Fruit fly (Drosophila melanogaster) whole organism: ENCODE measurements around the gene CG14569.

Experiments
- CG8478 ChIP-seq: fragments of >200 bp; optimal IDR thresholded peaks from 2 replicates; lab custom pipeline; 2018; ENCODE audit warnings: inconsistent platforms
- Dll ChIP-seq: fragments of >200 bp; optimal IDR thresholded peaks from 2 replicates; lab custom pipeline; 2017
- EcR ChIP-seq, 2 experiments: fragments of >200 bp; optimal IDR thresholded peaks; 2 replicates each; lab custom pipeline; 2017; ENCODE audit warnings: missing biosample characterization in 2 of 2, missing genetic modification characterization in 2 of 2, missing genetic modification reagents in 2 of 2
- pan ChIP-seq: fragments of >200 bp; optimal IDR thresholded peaks from 2 replicates; lab custom pipeline; 2017
- psq ChIP-seq: fragments of >200 bp; optimal IDR thresholded peaks from 2 replicates; lab custom pipeline; 2017
- usp ChIP-seq: fragments of >200 bp; optimal IDR thresholded peaks from 2 replicates; lab custom pipeline; 2017; ENCODE audit warnings: missing biosample characterization, missing genetic modification characterization, mixed read lengths

The CG14569 gene

dm6 chr3L:21731104-21731600, at the start of gene CG14569:
Gene CG14569, minus strand, starts transcription at chr3L:21731550.
- no peak for TF ChIP-seq usp
- TF ChIP-seq CG8478 (lab: Kevin White, UChicago), result no peak
- TF ChIP-seq EcR (GFP tag; optimal IDR thresholded peaks at IDR 0.05; lab: Kevin White, UChicago), result no peak
- TF ChIP-seq pan, result no peak
- TF ChIP-seq Dll (lab: Kevin White, UChicago), result no peak
- TF ChIP-seq psq, result no peak

- TF ChIP-seq CG8478 (lab: Kevin White, UChicago) (no peak), pan (no peak), psq (no peak), EcR (GFP tag; optimal IDR thresholded peaks at IDR 0.05; lab: Kevin White, UChicago) (no peak), usp (no peak), Dll (lab: Kevin White, UChicago) (no peak)
Measured at dm6 chr3L:21773855-21774254, 42.5 kb upstream of the CG14569 start.

dm6 chr3L:21770328-21770727, 39.0 kb upstream of the CG14569 start, which contains the start of gene Syn1:
Gene Syn1, minus strand, starts transcription at chr3L:21770534.
- TF ChIP-seq pan (no peak), EcR (GFP tag; optimal IDR thresholded peaks at IDR 0.05; lab: Kevin White, UChicago) (no peak), psq (no peak), Dll (lab: Kevin White, UChicago) (no peak), CG8478 (lab: Kevin White, UChicago) (no peak), usp (no peak)

DNA sequence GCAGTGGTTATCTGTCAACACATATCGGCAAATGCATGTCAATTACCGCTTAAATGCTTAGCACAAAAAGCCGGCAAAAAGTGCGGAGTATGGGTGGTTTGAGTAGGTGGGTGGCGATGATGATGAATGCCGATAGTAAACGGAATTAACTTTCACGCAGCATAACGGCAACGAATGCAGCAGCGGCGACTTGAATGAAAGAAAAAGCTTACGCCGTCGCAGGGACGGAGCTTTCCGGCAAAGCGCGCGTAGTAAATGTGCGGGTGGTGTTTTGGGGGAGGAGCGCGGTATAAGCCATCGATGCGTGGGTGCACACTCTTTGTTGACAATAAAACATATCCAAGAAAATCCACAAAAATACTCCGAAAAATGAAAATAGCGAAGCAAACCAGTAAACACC, 38.2 kb upstream of the CG14569 start, which contains the start of gene CG7370:
Gene CG7370 (plus strand): TSS at position 301 of the 400 bp plus-strand sequence.
- TF ChIP-seq psq (no peak), pan (no peak), usp (no peak), CG8478 (lab: Kevin White, UChicago) (no peak), Dll (lab: Kevin White, UChicago) (no peak), EcR (GFP tag; optimal IDR thresholded peaks at IDR 0.05; lab: Kevin White, UChicago) (no peak)

DNA sequence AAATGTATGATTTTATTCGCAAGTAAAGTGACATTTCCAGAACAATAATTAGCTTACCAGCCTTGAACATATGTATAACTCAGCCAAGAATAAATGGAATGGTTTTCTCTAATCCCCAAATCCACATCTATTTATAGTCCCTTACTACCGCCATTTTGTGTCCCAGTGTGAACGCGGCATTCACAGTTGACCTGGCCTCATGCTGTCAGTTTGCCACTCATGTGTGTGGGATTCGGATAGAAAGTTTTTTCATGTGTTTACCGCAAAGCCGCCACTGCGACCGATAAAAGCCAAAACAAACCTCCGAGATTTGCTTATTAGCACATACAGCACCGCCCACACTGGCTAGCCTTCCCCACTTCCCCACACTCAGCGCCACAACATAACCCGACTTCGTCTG, 34.6 kb upstream of the CG14569 start:
- TF ChIP-seq EcR (GFP tag; optimal IDR thresholded peaks at IDR 0.05; lab: Kevin White, UChicago), result no peak
- no peak for TF ChIP-seq usp
- TF ChIP-seq psq, result no peak
- no peak for TF ChIP-seq CG8478 (lab: Kevin White, UChicago)
- TF ChIP-seq Dll (lab: Kevin White, UChicago), result no peak
- TF ChIP-seq pan, result no peak

- TF ChIP-seq CG8478 (lab: Kevin White, UChicago) (no peak), pan (no peak), usp (no peak), Dll (lab: Kevin White, UChicago) (no peak), psq (no peak)
Measured at dm6 chr3L:21756857-21757256, 25.5 kb upstream of the CG14569 start, which contains the start of gene CG14564. Gene CG14564, plus strand, starts transcription at chr3L:21757157.

dm6 chr3L:21744169-21744568, 12.8 kb upstream of the CG14569 start, which contains the start of gene CG14565:
Gene CG14565, minus strand, starts transcription at chr3L:21744269.
- TF ChIP-seq usp (no peak), pan (no peak), Dll (lab: Kevin White, UChicago) (no peak), psq (no peak), EcR (GFP tag; optimal IDR thresholded peaks at IDR 0.05; lab: Kevin White, UChicago) (no peak), CG8478 (lab: Kevin White, UChicago) (no peak)

DNA sequence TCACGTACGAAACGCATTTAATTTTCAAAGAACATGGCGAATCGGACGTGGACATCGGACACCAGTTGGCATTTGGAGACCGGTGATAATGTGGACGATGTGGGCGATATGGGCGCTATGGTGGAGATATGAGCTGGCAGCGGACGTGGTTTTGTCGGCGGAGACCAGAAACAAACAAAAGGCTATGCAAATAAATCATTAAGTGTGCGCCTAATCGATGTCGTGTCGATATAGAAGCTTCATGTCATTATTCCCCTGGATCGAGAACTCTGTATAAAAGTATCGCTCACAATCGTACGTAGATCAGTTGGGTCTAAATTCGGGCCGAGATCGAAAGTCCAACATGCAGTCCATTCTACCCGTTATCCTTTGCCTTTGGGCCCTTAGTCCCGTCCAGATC, 9.9 kb upstream of the CG14569 start, which contains the start of gene CG14572:
Gene CG14572 (plus strand): TSS at position 301 of the 400 bp plus-strand sequence.
- TF ChIP-seq Dll (lab: Kevin White, UChicago) (no peak), EcR (GFP tag; optimal IDR thresholded peaks at IDR 0.05; lab: Kevin White, UChicago) (no peak), psq (no peak), usp (no peak), pan (no peak)

- TF ChIP-seq CG8478 (lab: Kevin White, UChicago), result no peak
- no peak for TF ChIP-seq usp
- no peak for TF ChIP-seq pan
- TF ChIP-seq EcR (GFP tag; optimal IDR thresholded peaks at IDR 0.05; lab: Kevin White, UChicago), result no peak
- TF ChIP-seq psq, result no peak
Measured at dm6 chr3L:21740209-21740608, 8.9 kb upstream of the CG14569 start, which contains the start of gene CG14566. Gene CG14566, minus strand, starts transcription at chr3L:21740309.

dm6 chr3L:21739017-21739730, 7.8 kb upstream of the CG14569 start:
- TF ChIP-seq Dll (lab: Kevin White, UChicago) (no peak), psq (no peak), pan (no peak), CG8478 (lab: Kevin White, UChicago) (no peak), EcR (GFP tag; optimal IDR thresholded peaks at IDR 0.05; lab: Kevin White, UChicago) (no peak), usp (no peak)

DNA sequence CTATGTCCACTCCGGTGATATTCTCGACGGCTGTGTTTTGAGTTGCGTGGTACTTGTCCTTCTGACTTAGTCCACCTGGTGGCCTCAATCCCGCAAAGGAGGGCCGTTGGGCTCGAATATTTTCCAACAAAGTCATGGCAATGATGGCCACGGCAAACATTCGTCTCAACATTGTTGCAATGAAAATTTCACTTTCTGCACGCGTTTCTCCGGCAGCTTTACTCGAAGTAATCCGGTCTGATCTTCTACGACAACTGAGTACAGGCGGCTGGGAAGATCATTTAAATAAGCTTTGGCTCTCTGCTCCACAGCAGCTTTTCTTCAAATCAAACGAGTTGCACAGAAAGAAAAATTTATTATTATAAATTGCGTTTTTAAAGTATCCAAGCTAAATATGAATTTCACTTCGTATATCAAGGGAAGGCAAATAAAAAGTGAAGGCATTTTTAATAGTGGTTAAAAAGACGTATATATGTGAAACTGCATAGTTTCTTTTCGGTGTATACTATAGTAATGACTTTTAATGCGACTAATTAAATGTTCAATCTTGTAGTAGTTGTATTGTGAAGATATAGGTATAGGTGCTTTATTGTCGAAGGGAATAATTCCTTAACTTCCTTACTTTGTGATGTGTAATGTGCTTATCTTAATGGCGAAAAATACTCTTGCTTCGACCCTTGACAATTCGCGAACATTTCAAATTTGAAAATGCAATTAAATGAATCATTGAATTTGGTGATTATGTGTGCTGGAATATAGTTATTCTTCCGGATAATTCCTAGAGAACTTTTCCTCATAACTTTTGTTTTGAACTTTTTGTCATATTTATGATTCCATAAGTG, 7.0 kb upstream of the CG14569 start, which contains the start of gene CG14567:
Gene CG14567 (minus strand): TSS at position 256 of the 842 bp plus-strand sequence.
- TF ChIP-seq EcR (GFP tag; optimal IDR thresholded peaks at IDR 0.05; lab: Kevin White, UChicago), result no peak
- TF ChIP-seq CG8478 (lab: Kevin White, UChicago), result no peak
- TF ChIP-seq pan, result no peak
- TF ChIP-seq psq, result no peak
- no peak for TF ChIP-seq usp
- TF ChIP-seq Dll (lab: Kevin White, UChicago), result no peak

- no peak for TF ChIP-seq Dll (lab: Kevin White, UChicago)
- TF ChIP-seq EcR (GFP tag; optimal IDR thresholded peaks at IDR 0.05; lab: Kevin White, UChicago), result no peak
- TF ChIP-seq usp, result no peak
- no peak for TF ChIP-seq pan
Measured at dm6 chr3L:21733799-21734198, 2.4 kb upstream of the CG14569 start, which contains the start of gene CG14573. Gene CG14573, plus strand, starts transcription at chr3L:21734099.
